Fruit fly (Drosophila melanogaster): ENCODE measurements around the gene Pgk.
A peak's percentile ranks its signal among the peaks of the same experiment; 100 is the strongest.

The Pgk gene

dm6 chr2L:2752460-2753411, at the start of gene Pgk (continued):
- peak; percentile 17 to 88 for TF ChIP-seq Eip74EF (GFP tag; optimal IDR thresholded peaks at IDR 0.05)
- peak; percentile 32 for TF ChIP-seq D19A (tag; optimal IDR thresholded peaks at IDR 0.05)
- peak; percentile 74 for TF ChIP-seq CG3281 (GFP tag; optimal IDR thresholded peaks at IDR 0.05)
- peak; percentile 39 for TF ChIP-seq sug (tag; optimal IDR thresholded peaks at IDR 0.05)
- TF ChIP-seq slou (GFP tag; optimal IDR thresholded peaks at IDR 0.05): peak; percentile 10
- peak; percentile 20 for TF ChIP-seq CG13775 (GFP tag; optimal IDR thresholded peaks at IDR 0.05)
- peak; percentile 88 for TF ChIP-seq HLHmδ (GFP tag; optimal IDR thresholded peaks at IDR 0.05)
- TF ChIP-seq CG10654 (GFP tag; optimal IDR thresholded peaks at IDR 0.05): peak; percentile 2
- TF ChIP-seq CG18262 (tag; optimal IDR thresholded peaks at IDR 0.05): peak; percentile 36
- TF ChIP-seq ham (GFP tag; IDR thresholded peaks at IDR 0.05): no peak
- TF ChIP-seq wor (GFP tag; IDR thresholded peaks at IDR 0.05): no peak
- TF ChIP-seq CG10979 (tag; optimal IDR thresholded peaks at IDR 0.05): peak; percentile 16
- TF ChIP-seq CG6175 (GFP tag; IDR thresholded peaks at IDR 0.05): no peak
- no peak for TF ChIP-seq toy (GFP tag; IDR thresholded peaks at IDR 0.05)
- TF ChIP-seq dpn (GFP tag; optimal IDR thresholded peaks at IDR 0.05): peak in 1 of 2 experiments; percentile 56
- TF ChIP-seq CG2116 (GFP tag; optimal IDR thresholded peaks at IDR 0.05): peak; percentile 29
- no peak for TF ChIP-seq CG4404 (GFP tag; IDR thresholded peaks at IDR 0.05)
- TF ChIP-seq eve (GFP tag; optimal IDR thresholded peaks at IDR 0.05): no peak
- TF ChIP-seq nau (GFP tag; optimal IDR thresholded peaks at IDR 0.05): peak; percentile 68
- no peak for TF ChIP-seq chinmo (GFP tag; IDR thresholded peaks at IDR 0.05; ENCODE audit: partially characterized antibody)
- TF ChIP-seq Antp (GFP tag; optimal IDR thresholded peaks at IDR 0.05): peak; percentile 53
- TF ChIP-seq scrt (GFP tag; optimal IDR thresholded peaks at IDR 0.05): peak; percentile 61
- no peak for TF ChIP-seq Abd-B (GFP tag; optimal IDR thresholded peaks at IDR 0.05)
- peak; percentile 32 for TF ChIP-seq gsb-n (tag; optimal IDR thresholded peaks at IDR 0.05)
- TF ChIP-seq CG13424 (tag; optimal IDR thresholded peaks at IDR 0.05): peak; percentile 52
- peak; percentile 38 for TF ChIP-seq CG1529 (GFP tag; optimal IDR thresholded peaks at IDR 0.05)
- TF ChIP-seq trem (tag; optimal IDR thresholded peaks at IDR 0.05): peak; percentile 54
- no peak for TF ChIP-seq CG4820 (GFP tag; optimal IDR thresholded peaks at IDR 0.05)
- peak; percentile 99 for TF ChIP-seq Tbp (GFP tag; optimal IDR thresholded peaks at IDR 0.05)
- no peak for TF ChIP-seq Xrp1 (GFP tag; IDR thresholded peaks at IDR 0.05)
- TF ChIP-seq CG17328 (GFP tag; IDR thresholded peaks at IDR 0.05): no peak
- TF ChIP-seq CG6254 (GFP tag; optimal IDR thresholded peaks at IDR 0.05): peak; percentile 47
- no peak for TF ChIP-seq mld (GFP tag; IDR thresholded peaks at IDR 0.05; ENCODE audit: partially characterized antibody)
- peak; percentile 95 for TF ChIP-seq Dp (GFP tag; optimal IDR thresholded peaks at IDR 0.05)
- TF ChIP-seq CG13894 (tag; optimal IDR thresholded peaks at IDR 0.05): peak; percentile 92
- peak; percentile 25 for TF ChIP-seq CG14710 (tag; optimal IDR thresholded peaks at IDR 0.05)
- peak; percentile 65 for TF ChIP-seq odd (GFP tag; optimal IDR thresholded peaks at IDR 0.05)
- TF ChIP-seq dmrt11E (tag; optimal IDR thresholded peaks at IDR 0.05): peak; percentile 6
- peak; percentile 31 for TF ChIP-seq CG7987 (GFP tag; optimal IDR thresholded peaks at IDR 0.05)
- peak; percentile 12 for TF ChIP-seq phol (tag; optimal IDR thresholded peaks at IDR 0.05)
- no peak for TF ChIP-seq Hr78 (GFP tag; optimal IDR thresholded peaks at IDR 0.05)
- peak; percentile 100 for TF ChIP-seq yki (optimal IDR thresholded peaks at IDR 0.05)
- peak; percentile 20 for TF ChIP-seq CG15514 (GFP tag; optimal IDR thresholded peaks at IDR 0.05)
- peak; percentile 47 for TF ChIP-seq CG2678 (tag; optimal IDR thresholded peaks at IDR 0.05)
- peak; percentile 49 for TF ChIP-seq Lpt (GFP tag; optimal IDR thresholded peaks at IDR 0.05)
- TF ChIP-seq CG18619 (GFP tag; optimal IDR thresholded peaks at IDR 0.05): peak; percentile 12
- TF ChIP-seq nerfin-2 (GFP tag; IDR thresholded peaks at IDR 0.05; ENCODE audit: partially characterized antibody): no peak
